Worm (Caenorhabditis elegans) whole organism, L3 larva: ENCODE data around the gene cwc-15.

Experiments
- R02D3.7 ChIP-seq: fragments of 150-350 bp; optimal IDR thresholded peaks from 2 replicates; lab custom pipeline; 2014; ENCODE audit warnings: missing biosample characterization, missing genetic modification characterization
- ZK546.5 ChIP-seq: sonication (generic microtip); optimal IDR thresholded peaks from 2 replicates; lab custom pipeline; 2017; ENCODE audit warnings: missing biosample characterization, missing genetic modification characterization
- aly-2 ChIP-seq: fragments of 150-350 bp; optimal IDR thresholded peaks from 2 replicates; lab custom pipeline; 2014; ENCODE audit warnings: missing biosample characterization, missing genetic modification characterization
- ama-1 ChIP-seq: fragments of 150-350 bp; optimal IDR thresholded peaks from 2 replicates; lab custom pipeline; 2018
- ceh-16 ChIP-seq: sonication (generic microtip); optimal IDR thresholded peaks from 2 replicates; lab custom pipeline; 2017; ENCODE audit warnings: missing biosample characterization, missing genetic modification characterization
- ceh-82 ChIP-seq: fragments of 150-350 bp; optimal IDR thresholded peaks from 2 replicates; lab custom pipeline; 2014; ENCODE audit warnings: missing biosample characterization, missing genetic modification characterization
- ceh-9 ChIP-seq: sonication (generic microtip); optimal IDR thresholded peaks from 2 replicates; lab custom pipeline; 2018; ENCODE audit warnings: missing biosample characterization, missing genetic modification characterization
- egl-27 ChIP-seq: sonication (generic microtip); optimal IDR thresholded peaks from 4 replicates; lab custom pipeline; 2017; ENCODE audit warnings: missing biosample characterization, missing genetic modification reagents, missing genetic modification characterization
- egl-5 ChIP-seq: fragments of 150-350 bp; optimal IDR thresholded peaks from 2 replicates; lab custom pipeline; 2017; ENCODE audit warnings: missing biosample characterization, missing genetic modification reagents, missing genetic modification characterization, inconsistent platforms
- elt-1 ChIP-seq: fragments of 150-350 bp; optimal IDR thresholded peaks from 2 replicates; lab custom pipeline; 2014; ENCODE audit warnings: missing biosample characterization, missing genetic modification characterization
- elt-2 ChIP-seq: sonication (generic microtip); optimal IDR thresholded peaks from 2 replicates; lab custom pipeline; 2016; ENCODE audit warnings: missing genetic modification reagents, mild to moderate bottlenecking, missing genetic modification characterization, missing compliant biosample characterization
- elt-3 ChIP-seq, 3 experiments: fragments of 150-350 bp in 1 of 3; sonication (generic microtip) in 2 of 3; optimal IDR thresholded peaks; 2 replicates in 2 of 3; 4 replicates in 1 of 3; lab custom pipeline; 2014 to 2017; ENCODE audit warnings: missing biosample characterization in 3 of 3, missing genetic modification characterization in 3 of 3
- hmg-11 ChIP-seq: sonication (generic microtip); optimal IDR thresholded peaks from 2 replicates; lab custom pipeline; 2016; ENCODE audit warnings: missing genetic modification characterization, missing compliant biosample characterization
- jun-1 ChIP-seq: fragments of 150-350 bp; optimal IDR thresholded peaks from 2 replicates; lab custom pipeline; 2014; ENCODE audit warnings: missing biosample characterization, missing genetic modification reagents, missing genetic modification characterization
- lin-15B ChIP-seq: fragments of 150-350 bp; optimal IDR thresholded peaks from 2 replicates; lab custom pipeline; 2014; ENCODE audit warnings: missing biosample characterization, missing genetic modification characterization
- lin-39 ChIP-seq: fragments of 150-350 bp; optimal IDR thresholded peaks from 2 replicates; lab custom pipeline; 2018; ENCODE audit warnings: missing biosample characterization, missing genetic modification reagents, missing genetic modification characterization
- nhr-11 ChIP-seq: fragments of 150-350 bp; optimal IDR thresholded peaks from 2 replicates; lab custom pipeline; 2014; ENCODE audit warnings: missing biosample characterization, missing genetic modification characterization
- nhr-12 ChIP-seq: fragments of 150-350 bp; optimal IDR thresholded peaks from 2 replicates; lab custom pipeline; 2014; ENCODE audit warnings: missing biosample characterization, missing genetic modification characterization
- nhr-23 ChIP-seq: fragments of 150-350 bp; optimal IDR thresholded peaks from 2 replicates; lab custom pipeline; 2014; ENCODE audit warnings: missing biosample characterization, missing genetic modification reagents, missing genetic modification characterization
- nhr-237 ChIP-seq: fragments of 150-350 bp; optimal IDR thresholded peaks from 2 replicates; lab custom pipeline; 2014; ENCODE audit warnings: missing biosample characterization, missing genetic modification characterization
- nhr-25 ChIP-seq: sonication (generic microtip); optimal IDR thresholded peaks from 2 replicates; lab custom pipeline; 2017; ENCODE audit warnings: missing biosample characterization, missing genetic modification characterization
- nhr-28 ChIP-seq: fragments of 150-350 bp; optimal IDR thresholded peaks from 2 replicates; lab custom pipeline; 2014; ENCODE audit warnings: missing biosample characterization, missing genetic modification characterization
- nhr-43 ChIP-seq: sonication (generic microtip); optimal IDR thresholded peaks from 2 replicates; lab custom pipeline; 2016; ENCODE audit warnings: mild to moderate bottlenecking, missing genetic modification characterization, missing compliant biosample characterization; ENCODE audit not compliant: poor library complexity, severe bottlenecking
- nhr-67 ChIP-seq: fragments of 150-350 bp; optimal IDR thresholded peaks from 2 replicates; lab custom pipeline; 2014; ENCODE audit warnings: missing biosample characterization, missing genetic modification characterization
- nhr-76 ChIP-seq: fragments of 150-350 bp; sonication (generic microtip); optimal IDR thresholded peaks from 5 replicates; lab custom pipeline; 2014; ENCODE audit warnings: missing biosample characterization, missing genetic modification characterization
- nhr-77 ChIP-seq: fragments of 150-350 bp; optimal IDR thresholded peaks from 2 replicates; lab custom pipeline; 2014; ENCODE audit warnings: missing biosample characterization, missing genetic modification characterization
- pqm-1 ChIP-seq: fragments of 150-350 bp; optimal IDR thresholded peaks from 2 replicates; lab custom pipeline; 2017; ENCODE audit warnings: missing biosample characterization, missing genetic modification characterization, inconsistent platforms
- sea-2 ChIP-seq: fragments of 150-350 bp; sonication (generic microtip); optimal IDR thresholded peaks from 4 replicates; lab custom pipeline; 2014; ENCODE audit warnings: missing biosample characterization, missing genetic modification reagents, missing genetic modification characterization
- skn-1 ChIP-seq: fragments of 150-350 bp; optimal IDR thresholded peaks from 2 replicates; lab custom pipeline; 2014; ENCODE audit warnings: missing biosample characterization, missing genetic modification characterization
- tbx-2 ChIP-seq: sonication (generic microtip); optimal IDR thresholded peaks from 2 replicates; lab custom pipeline; 2016; ENCODE audit warnings: mild to moderate bottlenecking, missing genetic modification characterization, missing compliant biosample characterization
- unc-39 ChIP-seq: sonication (generic microtip); optimal IDR thresholded peaks from 4 replicates; lab custom pipeline; 2017; ENCODE audit warnings: missing biosample characterization, missing genetic modification characterization
- zag-1 ChIP-seq: fragments of 150-350 bp; optimal IDR thresholded peaks from 2 replicates; lab custom pipeline; 2014; ENCODE audit warnings: missing biosample characterization, missing genetic modification characterization
- ztf-4 ChIP-seq: fragments of 150-350 bp; optimal IDR thresholded peaks from 2 replicates; lab custom pipeline; 2014; ENCODE audit warnings: missing biosample characterization, missing genetic modification characterization

The cwc-15 gene

ce11 chrV:16046573-16046972 lies 23.4 kb downstream of the cwc-15 start, which contains the start of gene ZK285.2:
ZK285.2 (plus strand) TSS chrV:16046873.
- TF ChIP-seq zag-1 (tag; lab: Kevin White, UChicago) (no peak), sea-2 (GFP tag; lab: Kevin White, UChicago) (no peak), hmg-11 (tag; lab: Kevin White, UChicago) (no peak), pqm-1 (no peak)

DNA sequence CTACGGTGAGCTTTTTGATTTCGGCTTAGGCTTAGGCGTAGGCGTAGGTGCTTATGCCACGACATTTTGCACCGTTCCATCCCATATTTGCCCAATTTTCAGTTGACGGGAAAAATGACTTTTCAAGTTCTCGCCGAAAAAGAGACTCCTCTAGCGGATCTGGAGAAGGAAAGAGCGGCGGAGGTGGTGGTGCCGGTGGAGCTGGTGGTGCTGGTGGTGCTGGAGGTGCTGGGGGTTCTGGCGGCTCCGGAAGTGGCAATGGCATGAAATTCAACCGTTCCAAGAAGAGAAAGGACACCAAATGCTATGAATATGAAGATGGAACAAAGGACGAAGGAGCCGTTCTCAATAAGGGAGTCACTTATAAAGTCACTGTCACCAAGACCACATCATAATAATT lies 23.9 kb downstream of the cwc-15 start:
- no peak for TF ChIP-seq ceh-9
- no peak for TF ChIP-seq hmg-11 (tag; lab: Kevin White, UChicago)
- TF ChIP-seq skn-1 (tag; lab: Kevin White, UChicago) = no peak
- no peak for TF ChIP-seq egl-27
- TF ChIP-seq nhr-12 (tag; lab: Kevin White, UChicago) = no peak
- no peak for TF ChIP-seq zag-1 (tag; lab: Kevin White, UChicago)
- TF ChIP-seq nhr-28 (tag; lab: Kevin White, UChicago) = no peak
- no peak for TF ChIP-seq R02D3.7 (tag; lab: Kevin White, UChicago)
- TF ChIP-seq nhr-77 (tag; lab: Kevin White, UChicago) = no peak
- TF ChIP-seq elt-2 (tag; lab: Kevin White, UChicago) = no peak

ce11 chrV:16047508-16047907 lies 24.4 kb downstream of the cwc-15 start, which contains the start of gene str-198:
str-198 (plus strand) TSS chrV:16047808.
- no peak for TF ChIP-seq nhr-43 (tag; lab: Kevin White, UChicago)
- no peak for TF ChIP-seq pqm-1
- TF ChIP-seq egl-5 (tag; lab: Kevin White, UChicago) = no peak
- TF ChIP-seq ceh-82 = no peak
- TF ChIP-seq ztf-4 (tag; lab: Kevin White, UChicago) = no peak
- TF ChIP-seq zag-1 (tag; lab: Kevin White, UChicago) = no peak
- no peak for TF ChIP-seq skn-1 (tag; lab: Kevin White, UChicago)
- TF ChIP-seq ZK546.5 = no peak
- TF ChIP-seq aly-2 (tag; lab: Kevin White, UChicago) = no peak
- TF ChIP-seq nhr-237 (tag; lab: Kevin White, UChicago) = no peak
- no peak for TF ChIP-seq nhr-67 (tag; lab: Kevin White, UChicago)
- TF ChIP-seq elt-1 = no peak
- no peak for TF ChIP-seq lin-15B (tag; lab: Kevin White, UChicago)
- TF ChIP-seq tbx-2 = no peak
- TF ChIP-seq nhr-12 (tag; lab: Kevin White, UChicago) = no peak

DNA sequence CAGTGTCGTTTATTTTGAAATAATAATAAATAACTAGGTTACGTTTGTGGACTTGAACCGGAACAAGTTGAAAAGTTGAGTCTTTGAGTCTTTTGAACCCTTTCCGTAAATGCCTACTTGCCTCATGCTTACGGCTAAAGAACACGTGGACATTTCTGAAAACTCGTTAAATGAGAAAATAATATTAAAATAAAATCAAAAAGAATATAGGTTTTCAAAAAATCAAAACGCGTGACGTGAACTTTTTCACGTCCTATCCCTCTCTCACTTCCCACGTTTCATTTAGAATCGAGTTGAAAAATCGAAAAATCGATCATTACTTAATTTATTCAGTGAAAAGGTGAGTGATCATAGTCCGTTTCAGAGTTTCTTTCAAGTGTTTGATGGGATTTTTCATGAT lies 26.0 kb downstream of the cwc-15 start, which contains the start of gene best-12:
Gene best-12 (plus strand): TSS at position 301 of the 400 bp plus-strand sequence.
- no peak for TF ChIP-seq ama-1 (lab: Kevin White, UChicago)

- TF ChIP-seq nhr-11 (tag; lab: Kevin White, UChicago) (no peak), lin-39 (tag; lab: Kevin White, UChicago) (no peak), elt-1 (no peak), tbx-2 (no peak), nhr-43 (tag; lab: Kevin White, UChicago) (no peak), ceh-16 (no peak), nhr-237 (tag; lab: Kevin White, UChicago) (no peak), nhr-67 (tag; lab: Kevin White, UChicago) (no peak), hmg-11 (tag; lab: Kevin White, UChicago) (no peak), nhr-28 (tag; lab: Kevin White, UChicago) (no peak), ceh-82 (no peak), nhr-12 (tag; lab: Kevin White, UChicago) (no peak), nhr-25 (tag; lab: Kevin White, UChicago) (no peak), nhr-23 (tag; lab: Kevin White, UChicago) (no peak), elt-3 (tag; optimal IDR thresholded peaks at IDR 0.05; lab: Kevin White, UChicago) (no peak), unc-39 (tag; lab: Kevin White, UChicago) (no peak), lin-15B (tag; lab: Kevin White, UChicago) (no peak), jun-1 (no peak), nhr-76 (tag; lab: Kevin White, UChicago) (no peak)
Observed at ce11 chrV:16053373-16053772, 30.2 kb downstream of the cwc-15 start, which contains the start of gene F14H3.3. F14H3.3 (minus strand) TSS chrV:16053473.
